Worm (Caenorhabditis elegans) whole organism, L4 larva: ENCODE results near the gene F58F12.2.

Experiments used
- D1046.2 ChIP-seq: fragments of 200-800 bp; sonication (Bioruptor generic); IDR thresholded peaks from 2 replicates; pipeline ENCODE4 v1.3.6; 2022; ENCODE audit warnings: missing genetic modification characterization, missing compliant biosample characterization
- F10B5.3 ChIP-seq: sonication (generic microtip); optimal IDR thresholded peaks from 2 replicates; lab custom pipeline; 2016; ENCODE audit warnings: mild to moderate bottlenecking, missing genetic modification characterization, missing compliant biosample characterization
- F44E2.7 ChIP-seq: fragments of 200-800 bp; sonication (Bioruptor generic); IDR thresholded peaks from 2 replicates; pipeline ENCODE4 v2.1.2; 2022; ENCODE audit warnings: missing genetic modification characterization, missing compliant biosample characterization
- F49E8.2 ChIP-seq: sonication (generic microtip); optimal IDR thresholded peaks from 2 replicates; lab custom pipeline; 2016; ENCODE audit warnings: missing compliant biosample characterization, mild to moderate bottlenecking, missing genetic modification characterization, borderline replicate concordance
- R02D3.7 ChIP-seq: fragments of 150-350 bp; sonication (generic microtip); optimal IDR thresholded peaks from 3 replicates; lab custom pipeline; 2014; ENCODE audit warnings: missing biosample characterization, missing genetic modification characterization
- T20F7.1 ChIP-seq: fragments of 200-800 bp; sonication (Bioruptor generic); optimal IDR thresholded peaks from 2 replicates; lab custom pipeline; 2018; ENCODE audit warnings: mild to moderate bottlenecking, missing genetic modification characterization, missing compliant biosample characterization
- Y48G9A.11 ChIP-seq: fragments of 200-800 bp; sonication (Bioruptor generic); IDR thresholded peaks from 2 replicates; pipeline ENCODE4 v1.3.6; 2022; ENCODE audit warnings: missing genetic modification reagents, missing genetic modification characterization, missing compliant biosample characterization
- ZK546.5 ChIP-seq, 2 experiments: sonication (generic microtip); optimal IDR thresholded peaks; 2 replicates each; lab custom pipeline; 2017; ENCODE audit warnings: missing biosample characterization in 2 of 2, missing genetic modification characterization in 2 of 2
- aha-1 ChIP-seq: fragments of 150-350 bp; peaks from one replicate; lab custom pipeline; 2014; ENCODE audit warnings: missing biosample characterization, missing genetic modification characterization
- aly-2 ChIP-seq: sonication (generic microtip); optimal IDR thresholded peaks from 2 replicates; lab custom pipeline; 2018; ENCODE audit warnings: missing biosample characterization, missing genetic modification characterization
- ama-1 ChIP-seq: fragments of 150-350 bp; optimal IDR thresholded peaks from 2 replicates; lab custom pipeline; 2014; ENCODE audit warnings: inconsistent platforms, mixed read lengths
- attf-4 ChIP-seq: sonication (generic microtip); optimal IDR thresholded peaks from 3 replicates; lab custom pipeline; 2017; ENCODE audit warnings: missing biosample characterization, missing genetic modification characterization
- ceh-28 ChIP-seq: fragments of 150-350 bp; optimal IDR thresholded peaks from 2 replicates; lab custom pipeline; 2014; ENCODE audit warnings: missing biosample characterization, missing genetic modification reagents, missing genetic modification characterization
- ceh-32 ChIP-seq: sonication (generic microtip); optimal IDR thresholded peaks from 2 replicates; lab custom pipeline; 2016; ENCODE audit warnings: mild to moderate bottlenecking, missing genetic modification characterization, missing compliant biosample characterization; ENCODE audit not compliant: poor library complexity
- daf-12 ChIP-seq: fragments of 150-350 bp; optimal IDR thresholded peaks from 2 replicates; lab custom pipeline; 2014; ENCODE audit warnings: missing biosample characterization, missing genetic modification reagents, missing genetic modification characterization
- daf-16 ChIP-seq, 3 experiments: sonication (generic microtip); optimal IDR thresholded peaks; 2 replicates each; lab custom pipeline; 2016 to 2017; ENCODE audit warnings: missing genetic modification characterization in 3 of 3, missing genetic modification reagents in 3 of 3, mild to moderate bottlenecking in 2 of 3, missing compliant biosample characterization in 2 of 3, missing biosample characterization in 1 of 3, moderate library complexity in 1 of 3
- daf-19 ChIP-seq: fragments of 200-800 bp; sonication (Bioruptor generic); conservative IDR thresholded peaks from 2 replicates; pipeline ENCODE4 v1.3.6; 2022; ENCODE audit warnings: missing genetic modification characterization, missing compliant biosample characterization
- dmd-6 ChIP-seq: fragments of 200-800 bp; sonication (Bioruptor generic); IDR thresholded peaks from 2 replicates; pipeline ENCODE4 v1.3.6; 2022; ENCODE audit warnings: missing genetic modification reagents, missing genetic modification characterization, missing compliant biosample characterization
- dmd-8 ChIP-seq: fragments of 200-800 bp; sonication (Bioruptor generic); IDR thresholded peaks from 2 replicates; pipeline ENCODE4 v1.3.6; 2022; ENCODE audit warnings: missing genetic modification characterization, missing compliant biosample characterization
- dve-1 ChIP-seq: sonication (generic microtip); optimal IDR thresholded peaks from 2 replicates; lab custom pipeline; 2017; ENCODE audit warnings: antibody characterized with exemption, mild to moderate bottlenecking, missing genetic modification characterization, missing compliant biosample characterization; ENCODE audit not compliant: insufficient read depth
- fkh-10 ChIP-seq: fragments of 150-350 bp; optimal IDR thresholded peaks from 2 replicates; lab custom pipeline; 2014; ENCODE audit warnings: missing biosample characterization, missing genetic modification reagents, missing genetic modification characterization
- hif-1 ChIP-seq, 2 experiments: sonication (generic microtip); optimal IDR thresholded peaks; 2 replicates each; lab custom pipeline; 2016 to 2017; ENCODE audit warnings: missing compliant biosample characterization in 2 of 2, missing genetic modification characterization in 2 of 2, missing genetic modification reagents in 2 of 2, missing genotype in 2 of 2, mild to moderate bottlenecking in 1 of 2
- hlh-11 ChIP-seq: fragments of 200-800 bp; sonication (Bioruptor generic); optimal IDR thresholded peaks from 2 replicates; lab custom pipeline; 2018; ENCODE audit warnings: mild to moderate bottlenecking, missing genetic modification characterization, missing compliant biosample characterization
- hlh-30 ChIP-seq: sonication (generic microtip); optimal IDR thresholded peaks from 2 replicates; lab custom pipeline; 2017; ENCODE audit warnings: antibody characterized with exemption, mild to moderate bottlenecking, missing genetic modification characterization, missing compliant biosample characterization; ENCODE audit not compliant: insufficient read depth
- lim-7 ChIP-seq: fragments of 200-800 bp; sonication (Bioruptor generic); IDR thresholded peaks from 2 replicates; pipeline ENCODE4 v1.3.6; 2022; ENCODE audit warnings: missing genetic modification characterization, missing compliant biosample characterization
- lin-13 ChIP-seq: fragments of 150-350 bp; optimal IDR thresholded peaks from 2 replicates; lab custom pipeline; 2014; ENCODE audit warnings: missing biosample characterization, missing genetic modification reagents, missing genetic modification characterization
- lin-29 ChIP-seq: fragments of 200-800 bp; sonication (Bioruptor generic); IDR thresholded peaks from 2 replicates; pipeline ENCODE4 v1.3.6; 2022; ENCODE audit warnings: missing genetic modification reagents, missing genetic modification characterization, missing compliant biosample characterization
- lir-3 ChIP-seq: sonication (generic microtip); optimal IDR thresholded peaks from 2 replicates; lab custom pipeline; 2016; ENCODE audit warnings: mild to moderate bottlenecking, missing genetic modification characterization, missing compliant biosample characterization
- lsy-2 ChIP-seq, 2 experiments: fragments of 150-350 bp in 1 of 2; sonication (generic microtip) in 1 of 2; optimal IDR thresholded peaks; 2 replicates each; lab custom pipeline; 2014 to 2017; ENCODE audit warnings: missing biosample characterization in 2 of 2, missing genetic modification characterization in 2 of 2
- mdl-1 ChIP-seq, 2 experiments: fragments of 150-350 bp in 1 of 2; sonication (generic microtip) in 1 of 2; optimal IDR thresholded peaks; 2 replicates each; lab custom pipeline; 2014 to 2017; ENCODE audit warnings: missing biosample characterization in 2 of 2, missing genetic modification characterization in 2 of 2
- mdt-29 ChIP-seq: fragments of 200-800 bp; sonication (Bioruptor generic); IDR thresholded peaks from 2 replicates; pipeline ENCODE4 v1.3.6; 2022; ENCODE audit warnings: missing genetic modification reagents, missing genetic modification characterization, missing compliant biosample characterization
- nhr-42 ChIP-seq: fragments of 200-800 bp; sonication (Bioruptor generic); IDR thresholded peaks from 2 replicates; pipeline ENCODE4 v1.3.6; 2022; ENCODE audit warnings: missing genetic modification characterization, missing compliant biosample characterization
- nhr-6 ChIP-seq: fragments of 150-350 bp; optimal IDR thresholded peaks from 2 replicates; lab custom pipeline; 2014; ENCODE audit warnings: missing biosample characterization, missing genetic modification characterization
- php-3 ChIP-seq: fragments of 200-800 bp; sonication (Bioruptor generic); IDR thresholded peaks from 2 replicates; pipeline ENCODE4 v1.3.6; 2022; ENCODE audit warnings: missing genetic modification reagents, missing genetic modification characterization, missing compliant biosample characterization
- pqm-1 ChIP-seq: sonication (generic microtip); optimal IDR thresholded peaks from 2 replicates; lab custom pipeline; 2017; ENCODE audit warnings: missing biosample characterization, missing genetic modification characterization
- rbr-2 ChIP-seq: sonication (generic microtip); optimal IDR thresholded peaks from 2 replicates; lab custom pipeline; 2016; ENCODE audit warnings: missing genotype, missing genetic modification characterization, missing compliant biosample characterization
- saeg-2 ChIP-seq: fragments of 200-800 bp; sonication (Bioruptor generic); IDR thresholded peaks from 2 replicates; pipeline ENCODE4 v1.3.6; 2022; ENCODE audit warnings: missing genetic modification reagents, missing genetic modification characterization, missing compliant biosample characterization
- snpc-4 ChIP-seq: fragments of 150-350 bp; optimal IDR thresholded peaks from 2 replicates; lab custom pipeline; 2014; ENCODE audit warnings: missing biosample characterization, missing genetic modification characterization
- spr-1 ChIP-seq: sonication (generic microtip); optimal IDR thresholded peaks from 2 replicates; lab custom pipeline; 2016; ENCODE audit warnings: mild to moderate bottlenecking, missing genetic modification characterization, missing compliant biosample characterization
- spr-3 ChIP-seq: fragments of 200-800 bp; sonication (Bioruptor generic); optimal IDR thresholded peaks from 2 replicates; lab custom pipeline; 2018; ENCODE audit warnings: mild to moderate bottlenecking, missing genetic modification characterization, missing compliant biosample characterization
- tag-97 ChIP-seq: fragments of 200-800 bp; sonication (Bioruptor generic); IDR thresholded peaks from 2 replicates; pipeline ENCODE4 v1.3.6; 2022; ENCODE audit warnings: missing genetic modification characterization, missing compliant biosample characterization
- unc-39 ChIP-seq: sonication (generic microtip); optimal IDR thresholded peaks from 2 replicates; lab custom pipeline; 2017; ENCODE audit warnings: missing biosample characterization, missing genetic modification characterization
- unc-62 ChIP-seq, 3 experiments: fragments of 150-350 bp in 1 of 3; sonication (generic microtip); optimal IDR thresholded peaks in 2 of 3; peaks in 1 of 3; 1 replicate in 1 of 3; 2 replicates in 2 of 3; lab custom pipeline; 2014 to 2017; ENCODE audit warnings: missing biosample characterization in 3 of 3, missing genetic modification characterization in 3 of 3, missing genetic modification reagents in 3 of 3, missing genotype in 1 of 3
- vab-7 ChIP-seq: fragments of 200-800 bp; sonication (Bioruptor generic); IDR thresholded peaks from 2 replicates; pipeline ENCODE4 v1.3.6; 2022; ENCODE audit warnings: missing genetic modification reagents, missing genetic modification characterization, missing compliant biosample characterization
- zag-1 ChIP-seq: fragments of 150-350 bp; optimal IDR thresholded peaks from 2 replicates; lab custom pipeline; 2014; ENCODE audit warnings: missing biosample characterization, missing genetic modification characterization
- zfp-2 ChIP-seq: sonication (generic microtip); optimal IDR thresholded peaks from 2 replicates; lab custom pipeline; 2016; ENCODE audit warnings: mild to moderate bottlenecking, missing genetic modification characterization, missing compliant biosample characterization
- ztf-11 ChIP-seq: fragments of 150-350 bp; optimal IDR thresholded peaks from 2 replicates; lab custom pipeline; 2014; ENCODE audit warnings: missing biosample characterization, missing genetic modification characterization

The F58F12.2 gene

ce11 chrII:6341076-6341475 is 46.8 kb downstream of the F58F12.2 start:
- TF ChIP-seq snpc-4 (tag; lab: Kevin White, UChicago) (no peak), hlh-30 (tag; lab: Kevin White, UChicago) (peak; percentile 63), Y48G9A.11 (GFP tag; lab: Robert Waterston, UW) (no peak), rbr-2 (tag; lab: Kevin White, UChicago) (no peak), hlh-11 (tag; lab: Kevin White, UChicago) (peak; percentile 19), daf-12 (tag; lab: Kevin White, UChicago) (no peak), aha-1 (tag; lab: Kevin White, UChicago) (peak; percentile 96)

- TF ChIP-seq pqm-1 (tag; lab: Kevin White, UChicago) (no peak), mdt-29 (GFP tag; lab: Robert Waterston, UW) (no peak), ztf-11 (tag; lab: Kevin White, UChicago) (no peak), fkh-10 (GFP tag; lab: Kevin White, UChicago) (no peak), dmd-8 (GFP tag; lab: Robert Waterston, UW) (no peak), vab-7 (no peak), Y48G9A.11 (GFP tag; lab: Robert Waterston, UW) (no peak), F44E2.7 (GFP tag; lab: Robert Waterston, UW) (no peak), lim-7 (GFP tag; lab: Robert Waterston, UW) (no peak), lin-29 (GFP tag; lab: Robert Waterston, UW) (no peak), attf-4 (tag; lab: Kevin White, UChicago) (no peak), ZK546.5 (tag; optimal IDR thresholded peaks at IDR 0.05; lab: Kevin White, UChicago) (no peak), spr-1 (no peak), php-3 (GFP tag; lab: Robert Waterston, UW) (no peak), unc-39 (tag; lab: Kevin White, UChicago) (no peak), daf-16 (GFP tag; optimal IDR thresholded peaks at IDR 0.05; lab: Kevin White, UChicago) (no peak), daf-16 (tag; optimal IDR thresholded peaks at IDR 0.05; lab: Kevin White, UChicago) (no peak), D1046.2 (no peak)
- TF ChIP-seq, all 104 proteins: peak for 0
These were observed 47.9 kb downstream of the F58F12.2 start, which contains the start of gene C32D5.7 for ce11 chrII:6339948-6340347. C32D5.7 (minus strand) TSS chrII:6340048.

DNA sequence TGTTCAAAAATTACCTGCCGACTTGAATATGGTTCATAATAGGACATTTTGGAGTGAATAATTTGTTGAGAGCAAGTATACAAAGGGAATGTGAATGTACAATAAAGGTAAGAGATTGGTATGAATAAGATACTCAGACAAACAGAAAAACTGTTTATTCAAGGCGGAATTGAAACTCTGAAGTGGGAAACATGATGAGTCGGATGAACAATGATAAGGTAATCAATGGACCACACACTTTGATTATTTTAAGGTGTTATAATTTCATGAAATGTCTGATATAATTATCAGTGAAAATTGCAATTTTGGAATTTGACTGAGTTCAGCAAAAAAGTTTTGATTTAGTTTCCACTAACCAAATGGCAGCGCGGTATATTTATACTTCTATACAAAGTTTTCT is 48.3 kb downstream of the F58F12.2 start:
- TF ChIP-seq zag-1 (tag; lab: Kevin White, UChicago): no peak
- no peak for TF ChIP-seq nhr-42 (GFP tag; lab: Robert Waterston, UW)
- TF ChIP-seq lsy-2 (tag; optimal IDR thresholded peaks at IDR 0.05; lab: Kevin White, UChicago): peak in 1 of 2 experiments; percentile 11
- TF ChIP-seq Y48G9A.11 (GFP tag; lab: Robert Waterston, UW): no peak
- TF ChIP-seq daf-19 (GFP tag; lab: Robert Waterston, UW): no peak
- no peak for TF ChIP-seq lir-3 (tag; lab: Kevin White, UChicago)
- peak; percentile 51 for TF ChIP-seq pqm-1 (tag; lab: Kevin White, UChicago)
- peak; percentile 33 for TF ChIP-seq dve-1
- TF ChIP-seq mdl-1 (tag; optimal IDR thresholded peaks at IDR 0.05; lab: Kevin White, UChicago): no peak
- no peak for TF ChIP-seq ama-1 (lab: Kevin White, UChicago)
- no peak for TF ChIP-seq spr-3
- TF ChIP-seq snpc-4 (tag; lab: Kevin White, UChicago): no peak
- no peak for TF ChIP-seq lin-13 (GFP tag; lab: Kevin White, UChicago)
- TF ChIP-seq aly-2 (tag; lab: Kevin White, UChicago): no peak
- no peak for TF ChIP-seq saeg-2 (GFP tag; lab: Robert Waterston, UW)
- no peak for TF ChIP-seq tag-97 (GFP tag; lab: Robert Waterston, UW)
- TF ChIP-seq mdt-29 (GFP tag; lab: Robert Waterston, UW): no peak
- no peak for TF ChIP-seq hlh-11 (tag; lab: Kevin White, UChicago)
- TF ChIP-seq dmd-6 (GFP tag; lab: Robert Waterston, UW): no peak
- TF ChIP-seq hif-1 (tag; optimal IDR thresholded peaks at IDR 0.05; lab: Kevin White, UChicago): no peak
- no peak for TF ChIP-seq T20F7.1 (GFP tag; lab: Kevin White, UChicago)
- TF ChIP-seq unc-62 (GFP tag; optimal IDR thresholded peaks at IDR 0.05 in 1 of 2; lab: Kevin White, UChicago): no peak
- no peak for TF ChIP-seq unc-62 (tag; optimal IDR thresholded peaks at IDR 0.05; lab: Kevin White, UChicago)
- TF ChIP-seq nhr-6 (tag; lab: Kevin White, UChicago): no peak
- TF ChIP-seq aha-1 (tag; lab: Kevin White, UChicago): peak; percentile 74
- no peak for TF ChIP-seq F49E8.2 (tag; lab: Kevin White, UChicago)
- no peak for TF ChIP-seq R02D3.7 (tag; lab: Kevin White, UChicago)
- TF ChIP-seq ceh-32: no peak
- no peak for TF ChIP-seq ceh-28 (tag; lab: Kevin White, UChicago)
- no peak for TF ChIP-seq rbr-2 (tag; lab: Kevin White, UChicago)
- TF ChIP-seq F10B5.3: no peak
- TF ChIP-seq zfp-2 (tag; lab: Kevin White, UChicago): no peak
